Worm (Caenorhabditis elegans): Measurements from ENCODE around the gene F55E10.1.

DNA sequence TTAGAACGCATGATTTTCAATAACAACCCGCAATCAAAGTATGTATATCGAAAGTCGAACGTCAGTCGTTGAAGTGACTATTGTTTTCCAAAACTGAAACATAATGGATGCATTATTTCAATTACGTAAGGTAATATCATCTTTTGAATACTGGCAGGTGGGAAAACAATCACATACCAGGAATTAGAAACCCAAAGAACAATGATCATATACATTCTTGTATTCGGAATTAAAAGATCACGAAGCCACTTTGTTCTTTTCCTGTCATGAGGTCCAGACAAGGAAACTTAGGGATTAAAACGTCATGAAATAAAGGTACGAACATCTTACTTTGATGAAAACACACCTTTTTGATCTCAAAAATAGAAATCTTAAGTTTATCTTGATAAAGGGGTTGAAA lies 20.6 kb downstream of the F55E10.1 start:
- TF ChIP-seq flt-1 (GFP tag; IDR thresholded peaks at IDR 0.05) = no peak
- TF ChIP-seq ztf-23 (GFP tag; IDR thresholded peaks at IDR 0.05) = no peak
- no peak for TF ChIP-seq med-1 (GFP tag; optimal IDR thresholded peaks at IDR 0.05; ENCODE audit: insufficient read depth)
- no peak for TF ChIP-seq tab-1 (GFP tag; IDR thresholded peaks at IDR 0.05)
- no peak for TF ChIP-seq cog-1 (tag; optimal IDR thresholded peaks at IDR 0.05)
- TF ChIP-seq klf-2 (GFP tag; conservative IDR thresholded peaks at IDR 0.05) = no peak
- TF ChIP-seq T22C8.4 (GFP tag; IDR thresholded peaks at IDR 0.05) = no peak
- TF ChIP-seq ztf-29 (GFP tag; IDR thresholded peaks at IDR 0.05) = no peak
